Fruit fly (Drosophila melanogaster) whole organism, wandering third instar larva: ENCODE data around the gene cher.

ENCODE experiments used
- Abd-B ChIP-seq: fragments of >200 bp; optimal IDR thresholded peaks from 2 replicates; lab custom pipeline; 2017; ENCODE audit warnings: missing biosample characterization, missing genetic modification characterization
- Hr78 ChIP-seq: fragments of >200 bp; optimal IDR thresholded peaks from 2 replicates; lab custom pipeline; 2017; ENCODE audit warnings: missing biosample characterization, missing genetic modification characterization
- pan ChIP-seq: fragments of >200 bp; optimal IDR thresholded peaks from 2 replicates; lab custom pipeline; 2017
- sage ChIP-seq: fragments of 200-800 bp; sonication (Bioruptor generic); optimal IDR thresholded peaks from 2 replicates; lab custom pipeline; 2016; ENCODE audit warnings: missing biosample characterization, mild to moderate bottlenecking, missing genetic modification characterization
- tai ChIP-seq: sonication (Bioruptor generic); optimal IDR thresholded peaks from 2 replicates; lab custom pipeline; 2016; ENCODE audit warnings: missing biosample characterization, missing genetic modification characterization

dm6 chr3R:17042838-17043569 lies 82.2 kb downstream of the cher start, which contains the start of the genes bdwf and Patr-1:
- no peak for TF ChIP-seq Hr78 (GFP tag; lab: Kevin White, UChicago)
- no peak for TF ChIP-seq pan (lab: Kevin White, UChicago)
- TF ChIP-seq sage (GFP tag; lab: Kevin White, UChicago): no peak
- TF ChIP-seq Abd-B (GFP tag; lab: Kevin White, UChicago): no peak
- TF ChIP-seq tai (GFP tag; lab: Kevin White, UChicago): no peak
